Fruit fly (Drosophila melanogaster): ENCODE data around the gene tna.
A peak's percentile ranks its signal among the peaks of the same experiment; 100 is the strongest.

Gene tna

DNA sequence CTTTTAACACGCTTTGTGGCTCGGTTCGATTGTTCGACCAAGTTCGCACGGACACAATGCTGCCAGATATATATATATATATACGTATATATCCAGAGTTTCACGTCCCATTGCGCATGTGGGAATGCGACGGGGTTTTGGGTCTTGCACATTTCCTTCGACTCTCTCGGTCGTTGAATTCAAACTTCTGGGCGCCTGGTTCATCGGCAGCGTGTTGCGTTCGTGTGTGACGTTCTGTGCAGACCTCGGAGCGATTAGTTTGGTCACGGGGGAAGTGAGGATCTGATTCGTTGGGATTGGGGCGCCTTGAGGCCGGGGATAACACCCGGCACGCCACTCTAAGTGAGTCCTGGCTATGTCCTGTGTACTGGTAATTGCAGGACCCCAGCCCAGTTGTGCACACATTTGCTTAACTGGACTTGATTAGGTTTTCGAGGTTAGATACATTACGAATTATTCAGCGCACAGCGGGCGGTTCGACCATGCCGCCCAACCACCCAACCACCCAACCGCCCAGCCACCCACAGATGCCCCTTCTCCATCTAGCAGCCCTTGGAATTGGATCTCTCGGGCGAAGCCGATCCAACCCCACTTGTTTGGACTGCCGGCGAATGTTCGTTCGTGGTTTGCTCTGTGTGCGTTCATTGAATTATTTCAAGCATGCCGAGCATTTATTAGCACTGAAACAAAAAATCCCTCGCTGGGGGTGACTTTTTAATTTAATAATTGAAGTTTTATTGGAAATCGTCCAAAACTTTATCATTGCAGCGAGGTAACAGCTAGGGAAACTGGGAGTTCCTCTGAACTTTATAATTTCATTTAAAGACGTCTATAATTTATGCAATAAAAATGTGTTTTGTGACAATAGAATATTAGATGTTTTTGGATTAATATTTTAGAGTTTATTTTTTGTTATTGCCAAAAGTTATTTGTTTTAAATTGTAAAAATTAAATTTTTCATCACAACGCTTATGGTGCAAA is 17.4 kb upstream of the tna start (continued):
- TF ChIP-seq CG12659 (GFP tag; optimal IDR thresholded peaks at IDR 0.05) (peak; percentile 27), ara (GFP tag; IDR thresholded peaks at IDR 0.05) (no peak), slbo (GFP tag; IDR thresholded peaks at IDR 0.05) (peak; percentile 17; the same call in 1 of the 2 replicates), ci (GFP tag; IDR thresholded peaks at IDR 0.05) (0 out of 3 replicates have a peak, but pooled peaks have one; percentile 17), CG15696 (tag; optimal IDR thresholded peaks at IDR 0.05) (no peak), CG10979 (tag; optimal IDR thresholded peaks at IDR 0.05) (peak; percentile 21), dpn (GFP tag; optimal IDR thresholded peaks at IDR 0.05) (peak; percentile 28 to 35), cwo (GFP tag; optimal IDR thresholded peaks at IDR 0.05) (peak; percentile 38), CG9215 (GFP tag; IDR thresholded peaks at IDR 0.05) (no peak), pros (GFP tag; optimal IDR thresholded peaks at IDR 0.05) (peak; percentile 43), CG18599 (GFP tag; optimal IDR thresholded peaks at IDR 0.05) (peak; percentile 39), bab2 (GFP tag; optimal IDR thresholded peaks at IDR 0.05) (peak; percentile 16), CG17829 (tag; optimal IDR thresholded peaks at IDR 0.05) (peak; percentile 36), CG6791 (GFP tag; IDR thresholded peaks at IDR 0.05; ENCODE audit: partially characterized antibody) (0 out of 3 replicates have a peak, but pooled peaks have one; percentile 47), Side (GFP tag; optimal IDR thresholded peaks at IDR 0.05) (no peak), mam (GFP tag; optimal IDR thresholded peaks at IDR 0.05) (peak; percentile 19), Ssrp (tag; optimal IDR thresholded peaks at IDR 0.05) (peak; percentile 27), CoRest (tag; optimal IDR thresholded peaks at IDR 0.05) (peak; percentile 42), sens (GFP tag) (peak; percentile 81), nerfin-1 (tag; optimal IDR thresholded peaks at IDR 0.05) (peak; percentile 5), so (GFP tag; IDR thresholded peaks at IDR 0.05) (no peak), vvl (GFP tag; IDR thresholded peaks at IDR 0.05) (no peak; the same call in 1 of the 2 replicates), eve (GFP tag; optimal IDR thresholded peaks at IDR 0.05) (peak in 1 of 2 experiments; percentile 75), CG8924 (tag; optimal IDR thresholded peaks at IDR 0.05) (peak; percentile 48), CHES-1-like (GFP tag; optimal IDR thresholded peaks at IDR 0.05) (no peak), CG3281 (GFP tag; optimal IDR thresholded peaks at IDR 0.05) (peak; percentile 41), chif (GFP tag; optimal IDR thresholded peaks at IDR 0.05) (peak in 1 of 2 experiments; percentile 10), Xrp1 (GFP tag; IDR thresholded peaks at IDR 0.05) (0 out of 2 replicates have a peak, but pooled peaks have one; percentile 11), CG17385 (GFP tag; optimal IDR thresholded peaks at IDR 0.05) (peak; percentile 3), Deaf1 (tag; optimal IDR thresholded peaks at IDR 0.05) (peak; percentile 24), HHEX (GFP tag; optimal IDR thresholded peaks at IDR 0.05) (peak; percentile 22), CG11093 (GFP tag; IDR thresholded peaks at IDR 0.05) (0 out of 3 replicates have a peak, but pooled peaks have one; percentile 13), CG2120 (GFP tag; optimal IDR thresholded peaks at IDR 0.05) (peak; percentile 50), Blimp-1 (GFP tag; optimal IDR thresholded peaks at IDR 0.05) (peak; percentile 36), CG9727 (GFP tag; optimal IDR thresholded peaks at IDR 0.05) (peak; percentile 42), CG10366 (GFP tag; IDR thresholded peaks at IDR 0.05) (peak; percentile 14; the same call in 1 of the 2 replicates), phol (tag; optimal IDR thresholded peaks at IDR 0.05) (peak; percentile 42), stc (GFP tag; IDR thresholded peaks at IDR 0.05) (no peak), CG15269 (tag; optimal IDR thresholded peaks at IDR 0.05) (peak; percentile 39), CG11504 (tag; optimal IDR thresholded peaks at IDR 0.05) (peak; percentile 68), dysf (GFP tag; IDR thresholded peaks at IDR 0.05) (0 out of 3 replicates have a peak, but pooled peaks have one; percentile 22), PHDP (tag; optimal IDR thresholded peaks at IDR 0.05) (peak; percentile 59), CG7271 (tag; optimal IDR thresholded peaks at IDR 0.05) (no peak), Sox100B (GFP tag; optimal IDR thresholded peaks at IDR 0.05) (peak; percentile 44), CG18262 (tag; optimal IDR thresholded peaks at IDR 0.05) (peak; percentile 49), Max (GFP tag; optimal IDR thresholded peaks at IDR 0.05) (peak; percentile 50), abd-A (tag; optimal IDR thresholded peaks at IDR 0.05) (peak; percentile 97)

Measured in whole organism, embryonic.